Fruit fly (Drosophila melanogaster) whole organism, embryonic: ENCODE data around the gene CG7342.

Experiments used
- CG10462 ChIP-seq: fragments of 200-800 bp; sonication (Bioruptor generic); optimal IDR thresholded peaks from 2 replicates; lab custom pipeline; 2016; ENCODE audit warnings: missing biosample characterization, missing genetic modification characterization
- CG10565 ChIP-seq: fragments of 200-800 bp; sonication (Bioruptor generic); optimal IDR thresholded peaks from 3 replicates; lab custom pipeline; 2016; ENCODE audit warnings: missing biosample characterization, mild to moderate bottlenecking, missing genetic modification characterization
- CG10959 ChIP-seq: fragments of 200-800 bp; sonication (Bioruptor generic); IDR thresholded peaks from 2 replicates; pipeline ENCODE4 v1.3.6; 2022; ENCODE audit warnings: missing biosample characterization, missing genetic modification characterization
- CG11560 ChIP-seq: fragments of 200-800 bp; sonication (Bioruptor generic); IDR thresholded peaks from 3 replicates; pipeline ENCODE4 v1.3.6; 2022; ENCODE audit warnings: missing biosample characterization, missing genetic modification characterization
- CG11723 ChIP-seq: fragments of 200-800 bp; sonication (Bioruptor generic); optimal IDR thresholded peaks from 2 replicates; lab custom pipeline; 2017; ENCODE audit warnings: missing biosample characterization, mild to moderate bottlenecking, missing genetic modification characterization
- CG12236 ChIP-seq: fragments of 200-800 bp; sonication (Bioruptor generic); optimal IDR thresholded peaks from 2 replicates; lab custom pipeline; 2016; ENCODE audit warnings: missing biosample characterization, missing genetic modification characterization
- CG13123 ChIP-seq: fragments of 200-800 bp; sonication (Bioruptor generic); optimal IDR thresholded peaks from 2 replicates; lab custom pipeline; 2016; ENCODE audit warnings: missing biosample characterization, missing genetic modification characterization
- CG17328 ChIP-seq: fragments of 200-800 bp; sonication (Bioruptor generic); IDR thresholded peaks from 2 replicates; pipeline ENCODE4 v1.3.6; 2022; ENCODE audit warnings: missing biosample characterization, missing genetic modification characterization
- CG31365 ChIP-seq: fragments of 200-800 bp; sonication (Bioruptor generic); optimal IDR thresholded peaks from 2 replicates; lab custom pipeline; 2018; ENCODE audit warnings: missing biosample characterization, mild to moderate bottlenecking, missing genetic modification characterization
- CG3847 ChIP-seq: fragments of 200-800 bp; sonication (Bioruptor generic); IDR thresholded peaks from 2 replicates; pipeline ENCODE4 v1.3.6; 2022; ENCODE audit warnings: missing biosample characterization, missing genetic modification characterization
- CG4404 ChIP-seq: fragments of 200-800 bp; sonication (Bioruptor generic); IDR thresholded peaks from 2 replicates; pipeline ENCODE4 v1.3.6; 2022; ENCODE audit warnings: missing biosample characterization, missing genetic modification characterization
- CG4617 ChIP-seq: fragments of 200-800 bp; sonication (Bioruptor generic); optimal IDR thresholded peaks from 3 replicates; lab custom pipeline; 2016; ENCODE audit warnings: missing biosample characterization, missing genetic modification characterization, borderline replicate concordance
- CG7963 ChIP-seq: fragments of 200-800 bp; sonication (Bioruptor generic); IDR thresholded peaks from 3 replicates; pipeline ENCODE4 v1.3.6; 2022; ENCODE audit warnings: missing biosample characterization, missing genetic modification characterization; ENCODE audit not compliant: partially characterized antibody
- CG8290 ChIP-seq, 3 experiments: fragments of 200-800 bp; sonication (Bioruptor generic); optimal IDR thresholded peaks; 2 replicates each; lab custom pipeline; 2016 to 2019; ENCODE audit warnings: missing biosample characterization in 3 of 3, missing genetic modification characterization in 3 of 3, mild to moderate bottlenecking in 2 of 3, moderate library complexity in 1 of 3
- CG8478 ChIP-seq: fragments of >200 bp; optimal IDR thresholded peaks from 2 replicates; lab custom pipeline; 2018
- CG9437 ChIP-seq: fragments of 200-800 bp; sonication (Bioruptor generic); optimal IDR thresholded peaks from 2 replicates; lab custom pipeline; 2018; ENCODE audit warnings: missing biosample characterization, mild to moderate bottlenecking, missing genetic modification characterization
- CG9817 ChIP-seq: fragments of 200-800 bp; sonication (Bioruptor generic); optimal IDR thresholded peaks from 2 replicates; lab custom pipeline; 2018; ENCODE audit warnings: missing biosample characterization, mild to moderate bottlenecking, missing genetic modification characterization, moderate library complexity
- Dip2 ChIP-seq: fragments of 200-800 bp; sonication (Bioruptor generic); IDR thresholded peaks from 2 replicates; pipeline ENCODE4 v1.3.6; 2022; ENCODE audit warnings: missing biosample characterization, missing genetic modification characterization
- E2f1 ChIP-seq: fragments of 200-800 bp; sonication (Bioruptor generic); IDR thresholded peaks from 2 replicates; pipeline ENCODE4 v1.3.6; 2022; ENCODE audit warnings: missing biosample characterization, missing genetic modification characterization
- Fer3 ChIP-seq: fragments of 200-800 bp; sonication (Bioruptor generic); optimal IDR thresholded peaks from 2 replicates; lab custom pipeline; 2018; ENCODE audit warnings: missing biosample characterization, mild to moderate bottlenecking, missing genetic modification characterization, moderate library complexity
- HHEX ChIP-seq: fragments of 200-800 bp; sonication (Bioruptor generic); optimal IDR thresholded peaks from 3 replicates; lab custom pipeline; 2017; ENCODE audit warnings: missing biosample characterization, mild to moderate bottlenecking, missing genetic modification characterization, missing genetic modification reagents
- HLH3B ChIP-seq: fragments of 200-800 bp; sonication (Bioruptor generic); IDR thresholded peaks from 2 replicates; pipeline ENCODE4 v1.3.6; 2022; ENCODE audit warnings: missing biosample characterization, missing genetic modification characterization
- Mes4 ChIP-seq: fragments of 200-800 bp; sonication (Bioruptor generic); optimal IDR thresholded peaks from 2 replicates; lab custom pipeline; 2016; ENCODE audit warnings: missing biosample characterization, missing genetic modification characterization
- Mrtf ChIP-seq: fragments of 200-800 bp; sonication (Bioruptor generic); IDR thresholded peaks from 3 replicates; pipeline ENCODE4 v1.3.6; 2022; ENCODE audit warnings: missing biosample characterization, missing genetic modification characterization
- Neu2 ChIP-seq: fragments of 200-800 bp; sonication (Bioruptor generic); optimal IDR thresholded peaks from 3 replicates; lab custom pipeline; 2016; ENCODE audit warnings: missing biosample characterization, missing genetic modification characterization, borderline replicate concordance
- Ravus ChIP-seq: fragments of 200-800 bp; sonication (Bioruptor generic); IDR thresholded peaks from 2 replicates; pipeline ENCODE4 v1.3.6; 2022; ENCODE audit warnings: missing biosample characterization, missing genetic modification characterization
- Sry-β ChIP-seq: fragments of 200-800 bp; sonication (Bioruptor generic); optimal IDR thresholded peaks from 2 replicates; lab custom pipeline; 2018; ENCODE audit warnings: missing biosample characterization, mild to moderate bottlenecking, missing genetic modification characterization, moderate library complexity
- Xrp1 ChIP-seq: fragments of 200-800 bp; sonication (Bioruptor generic); IDR thresholded peaks from 2 replicates; pipeline ENCODE4 v1.3.6; 2022; ENCODE audit warnings: missing biosample characterization, missing genetic modification characterization
- abd-A ChIP-seq: fragments of 200-800 bp; sonication (Bioruptor generic); optimal IDR thresholded peaks from 3 replicates; lab custom pipeline; 2019; ENCODE audit warnings: missing biosample characterization, mild to moderate bottlenecking, missing genetic modification characterization, moderate library complexity
- ap ChIP-seq: fragments of 200-800 bp; sonication (Bioruptor generic); IDR thresholded peaks from 2 replicates; pipeline ENCODE4 v1.3.6; 2022; ENCODE audit warnings: missing biosample characterization, missing genetic modification characterization
- ato ChIP-seq: fragments of 200-800 bp; sonication (Bioruptor generic); IDR thresholded peaks from 2 replicates; pipeline ENCODE4 v1.3.6; 2022; ENCODE audit warnings: missing biosample characterization, missing genetic modification characterization; ENCODE audit not compliant: partially characterized antibody
- caup ChIP-seq: fragments of 200-800 bp; sonication (Bioruptor generic); optimal IDR thresholded peaks from 3 replicates; lab custom pipeline; 2017; ENCODE audit warnings: missing biosample characterization, mild to moderate bottlenecking, missing genetic modification characterization, moderate library complexity; ENCODE audit not compliant: severe bottlenecking
- croc ChIP-seq: fragments of 200-800 bp; sonication (Bioruptor generic); conservative IDR thresholded peaks from 3 replicates; pipeline ENCODE4 v1.3.6; 2022; ENCODE audit warnings: missing biosample characterization, missing genetic modification characterization
- dati ChIP-seq: fragments of 200-800 bp; sonication (Bioruptor generic); IDR thresholded peaks from 2 replicates; pipeline ENCODE4 v1.3.6; 2022; ENCODE audit warnings: missing biosample characterization, missing genetic modification characterization
- dmrt99B ChIP-seq: fragments of 200-800 bp; sonication (Bioruptor generic); optimal IDR thresholded peaks from 2 replicates; lab custom pipeline; 2018; ENCODE audit warnings: missing biosample characterization, mild to moderate bottlenecking, missing genetic modification characterization, moderate library complexity
- dpn ChIP-seq, 2 experiments: fragments of 200-800 bp; sonication (Bioruptor generic); optimal IDR thresholded peaks; 3 replicates each; lab custom pipeline; 2016; ENCODE audit warnings: missing biosample characterization in 2 of 2, missing genetic modification characterization in 2 of 2
- hkb ChIP-seq, 2 experiments: fragments of 200-800 bp in 1 of 2; fragments of >200 bp in 1 of 2; sonication (Bioruptor generic) in 1 of 2; IDR thresholded peaks in 1 of 2; optimal IDR thresholded peaks in 1 of 2; 2 replicates each; pipeline versions ENCODE4 v1.3.6 to Lab custom; 2017 to 2022; ENCODE audit warnings: missing biosample characterization in 1 of 2, missing genetic modification characterization in 1 of 2
- inv ChIP-seq: fragments of 200-800 bp; sonication (Bioruptor generic); IDR thresholded peaks from 2 replicates; pipeline ENCODE4 v1.3.6; 2022; ENCODE audit warnings: missing biosample characterization, missing genetic modification characterization; ENCODE audit not compliant: partially characterized antibody
- mam ChIP-seq: fragments of 200-800 bp; sonication (Bioruptor generic); optimal IDR thresholded peaks from 3 replicates; lab custom pipeline; 2016; ENCODE audit warnings: missing biosample characterization, missing genetic modification characterization
- nau ChIP-seq: fragments of 200-800 bp; sonication (Bioruptor generic); optimal IDR thresholded peaks from 3 replicates; lab custom pipeline; 2017; ENCODE audit warnings: missing biosample characterization, mild to moderate bottlenecking, missing genetic modification characterization, missing genetic modification reagents
- pnt ChIP-seq: fragments of 200-800 bp; sonication (Bioruptor generic); optimal IDR thresholded peaks from 3 replicates; lab custom pipeline; 2016; ENCODE audit warnings: missing biosample characterization, missing genetic modification characterization
- run ChIP-seq: fragments of 200-800 bp; sonication (Bioruptor generic); optimal IDR thresholded peaks from 3 replicates; lab custom pipeline; 2018; ENCODE audit warnings: missing biosample characterization, mild to moderate bottlenecking, missing genetic modification characterization
- sc ChIP-seq, 3 experiments: fragments of >200 bp in 2 of 3; fragments of 200-800 bp in 1 of 3; sonication (Bioruptor generic) in 1 of 3; optimal IDR thresholded peaks; 2 replicates in 2 of 3; 3 replicates in 1 of 3; lab custom pipeline; 2017; ENCODE audit warnings: mild to moderate bottlenecking in 1 of 3, missing biosample characterization in 1 of 3, missing genetic modification characterization in 1 of 3, missing genetic modification reagents in 1 of 3
- slbo ChIP-seq: fragments of 200-800 bp; sonication (Bioruptor generic); IDR thresholded peaks from 2 replicates; pipeline ENCODE4 v1.3.6; 2022; ENCODE audit warnings: missing biosample characterization, missing genetic modification characterization
- sr ChIP-seq: fragments of 200-800 bp; sonication (Bioruptor generic); IDR thresholded peaks from 3 replicates; pipeline ENCODE4 v1.3.6; 2022; ENCODE audit warnings: missing biosample characterization, missing genetic modification characterization
- ssp ChIP-seq: fragments of 200-800 bp; sonication (Bioruptor generic); IDR thresholded peaks from 2 replicates; pipeline ENCODE4 v1.3.6; 2022; ENCODE audit warnings: missing biosample characterization, missing genetic modification characterization
- unpg ChIP-seq: fragments of 200-800 bp; sonication (Bioruptor generic); optimal IDR thresholded peaks from 3 replicates; lab custom pipeline; 2018; ENCODE audit warnings: missing biosample characterization, mild to moderate bottlenecking, missing genetic modification characterization, moderate library complexity
- z ChIP-seq: fragments of 200-800 bp; sonication (Bioruptor generic); IDR thresholded peaks from 3 replicates; pipeline ENCODE4 v1.3.6; 2022; ENCODE audit warnings: missing biosample characterization, missing genetic modification characterization
- zfh1 ChIP-seq: fragments of 200-800 bp; sonication (Bioruptor generic); IDR thresholded peaks from 3 replicates; pipeline ENCODE4 v1.3.6; 2022; ENCODE audit warnings: missing biosample characterization, missing genetic modification characterization

The CG7342 gene

DNA sequence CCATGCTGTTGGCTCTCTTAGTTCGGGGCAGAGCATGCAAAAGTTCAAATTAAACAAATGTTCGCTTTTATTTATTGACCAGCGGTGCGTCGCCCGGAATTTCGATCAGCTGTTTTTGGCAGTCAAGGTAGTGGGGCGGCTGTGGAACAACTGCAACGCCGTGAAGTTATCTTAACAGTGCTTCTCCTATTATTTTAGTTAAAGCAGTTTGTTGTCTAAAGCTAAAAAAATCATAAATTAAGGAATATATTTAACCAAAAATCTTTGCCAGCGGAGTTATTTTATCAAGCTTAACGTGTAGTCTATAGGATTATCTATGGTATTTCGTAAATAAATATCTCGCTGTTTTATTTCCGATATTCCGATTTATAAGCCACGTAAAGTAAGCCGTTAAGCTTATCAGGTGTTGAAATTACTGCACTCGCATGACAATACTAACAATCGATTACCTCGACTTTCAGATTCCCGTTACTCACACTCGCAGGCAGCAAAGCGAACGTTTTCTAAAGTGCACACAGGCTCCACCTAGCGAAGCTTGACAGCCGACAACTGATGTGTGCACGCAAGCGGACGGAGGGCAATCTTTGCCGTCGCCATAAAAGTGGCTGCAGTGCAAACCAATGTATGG is 45.2 kb downstream of the CG7342 start, which contains the start of the genes CG6195 and CG31220 (continued):
- TF ChIP-seq croc (no peak), dati (GFP tag; lab: Robert Waterston, UW) (no peak), CG11560 (tag; lab: Robert Waterston, UW) (no peak), Dip2 (GFP tag; lab: Robert Waterston, UW) (no peak), dmrt99B (tag; lab: Kevin White, UChicago) (no peak), ssp (0 out of 2 replicates have a peak, but pooled peaks have one; percentile 22), unpg (GFP tag; lab: Kevin White, UChicago) (no peak), E2f1 (GFP tag; lab: Robert Waterston, UW) (no peak), caup (GFP tag; lab: Kevin White, UChicago) (peak; percentile 12), CG7963 (no peak), ap (GFP tag; lab: Robert Waterston, UW) (no peak), CG10565 (GFP tag; lab: Kevin White, UChicago) (no peak), Fer3 (tag; lab: Kevin White, UChicago) (no peak), slbo (GFP tag; lab: Robert Waterston, UW) (peak; percentile 33; the same call in 1 of the 2 replicates), CG4617 (GFP tag; lab: Kevin White, UChicago) (peak; percentile 2), CG9817 (tag; lab: Kevin White, UChicago) (no peak), CG8290 (GFP tag; optimal IDR thresholded peaks at IDR 0.05; lab: Kevin White, UChicago) (peak; percentile 30), CG8290 (tag; optimal IDR thresholded peaks at IDR 0.05; lab: Kevin White, UChicago) (no peak), Mes4 (peak; percentile 28), CG10959 (no peak), CG10462 (GFP tag; lab: Kevin White, UChicago) (peak; percentile 74), inv (no peak), CG17328 (GFP tag; lab: Robert Waterston, UW) (0 out of 2 replicates have a peak, but pooled peaks have one; percentile 24), dpn (GFP tag; optimal IDR thresholded peaks at IDR 0.05; lab: Kevin White, UChicago) (peak; percentile 44 to 49), sr (no peak), z (GFP tag; lab: Robert Waterston, UW) (no peak), pnt (GFP tag; lab: Kevin White, UChicago) (no peak), Ravus (GFP tag; lab: Robert Waterston, UW) (no peak), Xrp1 (no peak), CG9437 (GFP tag; lab: Kevin White, UChicago) (peak; percentile 10), Neu2 (no peak), CG11723 (GFP tag; lab: Kevin White, UChicago) (no peak), HHEX (GFP tag; lab: Kevin White, UChicago) (no peak), ato (GFP tag; lab: Robert Waterston, UW) (0 out of 2 replicates have a peak, but pooled peaks have one; percentile 10), HLH3B (no peak), sc (optimal IDR thresholded peaks at IDR 0.05; lab: Kevin White, UChicago) (no peak), sc (GFP tag; optimal IDR thresholded peaks at IDR 0.05; lab: Kevin White, UChicago) (no peak), mam (GFP tag; lab: Kevin White, UChicago) (no peak), abd-A (tag; lab: Kevin White, UChicago) (no peak), CG31365 (tag; lab: Kevin White, UChicago) (peak; percentile 33), CG8478 (no peak), hkb (optimal IDR thresholded peaks at IDR 0.05; lab: Kevin White, UChicago) (no peak), hkb (GFP tag; IDR thresholded peaks at IDR 0.05; lab: Robert Waterston, UW) (peak; percentile 24; the same call in 1 of the 2 replicates), nau (no peak), CG12236 (GFP tag; lab: Kevin White, UChicago) (no peak), Mrtf (GFP tag; lab: Robert Waterston, UW) (no peak), run (no peak), Sry-β (GFP tag; lab: Kevin White, UChicago) (no peak), CG13123 (no peak), CG3847 (GFP tag; lab: Robert Waterston, UW) (no peak), zfh1 (GFP tag; lab: Robert Waterston, UW) (no peak), CG4404 (GFP tag; lab: Robert Waterston, UW) (no peak)
